Fruit fly (Drosophila melanogaster) S2 (cell line): ENCODE data around the gene PH4alphaEFB.

ENCODE experiments used
- CG8478 ChIP-seq: fragments of >200 bp; optimal IDR thresholded peaks from 2 replicates; lab custom pipeline; 2018
- CTCF ChIP-seq, 2 experiments: fragments of >200 bp; optimal IDR thresholded peaks; 2 replicates each; lab custom pipeline; 2018

DNA sequence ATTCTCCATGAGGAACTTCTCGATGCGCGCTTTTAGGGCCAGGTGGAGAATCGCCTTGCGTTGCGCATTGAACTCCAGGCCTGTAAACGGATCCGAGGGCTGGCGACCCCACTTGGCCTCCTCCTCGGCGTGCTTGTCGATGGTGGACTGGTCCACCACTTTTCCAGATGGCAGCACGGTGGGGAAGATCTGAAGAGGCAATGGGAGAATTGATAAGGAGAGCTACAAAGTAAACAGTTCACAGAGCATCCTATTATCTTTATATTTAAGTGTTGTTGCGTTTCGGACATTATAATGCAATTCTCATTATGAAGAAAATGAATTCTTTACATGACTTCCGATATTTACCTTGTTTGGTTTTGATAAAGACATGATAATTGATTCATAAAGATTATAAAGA, 39.2 kb upstream of the PH4alphaEFB start:
- TF ChIP-seq CG8478 (lab: Kevin White, UChicago) (no peak), CTCF (optimal IDR thresholded peaks at IDR 0.05; lab: Kevin White, UChicago) (no peak)
